Worm (Caenorhabditis elegans) whole organism, midembryonic: Measurements from ENCODE around the gene exl-1.

ENCODE experiments used
- T22C8.4 ChIP-seq: fragments of 200-800 bp; sonication (Bioruptor generic); IDR thresholded peaks from 2 replicates; pipeline ENCODE4 v1.3.6; 2022; ENCODE audit warnings: missing genetic modification characterization, missing compliant biosample characterization
- cog-1 ChIP-seq: sonication (generic microtip); optimal IDR thresholded peaks from 2 replicates; lab custom pipeline; 2016; ENCODE audit warnings: missing genetic modification characterization, missing compliant biosample characterization
- flt-1 ChIP-seq: fragments of 200-800 bp; sonication (Bioruptor generic); IDR thresholded peaks from 2 replicates; pipeline ENCODE4 v1.3.6; 2022; ENCODE audit warnings: missing genetic modification characterization, missing compliant biosample characterization
- klf-2 ChIP-seq: fragments of 200-800 bp; sonication (Bioruptor generic); conservative IDR thresholded peaks from 2 replicates; pipeline ENCODE4 v1.3.6; 2022; ENCODE audit warnings: missing genetic modification reagents, missing genetic modification characterization, missing compliant biosample characterization
- med-1 ChIP-seq: sonication (generic microtip); optimal IDR thresholded peaks from 2 replicates; lab custom pipeline; 2017; ENCODE audit warnings: missing genetic modification characterization, mild to moderate bottlenecking, missing compliant biosample characterization, antibody characterized with exemption, missing genetic modification reagents; ENCODE audit not compliant: insufficient read depth
- ref-1 ChIP-seq: fragments of 200-800 bp; sonication (Bioruptor generic); conservative IDR thresholded peaks from 2 replicates; pipeline ENCODE4 v1.3.6; 2022; ENCODE audit warnings: missing genetic modification reagents, missing genetic modification characterization, missing compliant biosample characterization
- tab-1 ChIP-seq: fragments of 200-800 bp; sonication (Bioruptor generic); IDR thresholded peaks from 2 replicates; pipeline ENCODE4 v1.3.6; 2022; ENCODE audit warnings: missing genetic modification characterization, missing compliant biosample characterization
- ztf-23 ChIP-seq: fragments of 200-800 bp; sonication (Bioruptor generic); IDR thresholded peaks from 2 replicates; pipeline ENCODE4 v1.3.6; 2022; ENCODE audit warnings: missing genetic modification reagents, missing genetic modification characterization, missing compliant biosample characterization
- ztf-29 ChIP-seq: fragments of 200-800 bp; sonication (Bioruptor generic); IDR thresholded peaks from 2 replicates; pipeline ENCODE4 v1.3.6; 2022; ENCODE audit warnings: missing genetic modification reagents, missing genetic modification characterization, missing compliant biosample characterization

- TF ChIP-seq ztf-29 (GFP tag; lab: Robert Waterston, UW) (no peak), ref-1 (GFP tag; lab: Robert Waterston, UW) (no peak), med-1 (GFP tag; lab: Kevin White, UChicago) (no peak), flt-1 (GFP tag; lab: Robert Waterston, UW) (no peak), T22C8.4 (GFP tag; lab: Robert Waterston, UW) (no peak), ztf-23 (GFP tag; lab: Robert Waterston, UW) (no peak), cog-1 (tag; lab: Kevin White, UChicago) (no peak), tab-1 (GFP tag; lab: Robert Waterston, UW) (no peak), klf-2 (GFP tag; lab: Robert Waterston, UW) (no peak)
Measured at ce11 chrII:14401098-14401497, 12.2 kb downstream of the exl-1 start.
